Fruit fly (Drosophila melanogaster) whole organism, embryonic: Measurements from ENCODE around the gene CG6931.
A peak's percentile ranks its signal among the peaks of the same experiment; 100 is the strongest.

Experiments used
- Ada2b ChIP-seq: fragments of 200-800 bp; sonication (Bioruptor generic); IDR thresholded peaks from 2 replicates; pipeline ENCODE4 v1.3.6; 2022; ENCODE audit warnings: missing biosample characterization, missing genetic modification characterization
- CG10147 ChIP-seq: fragments of 200-800 bp; sonication (Bioruptor generic); optimal IDR thresholded peaks from 2 replicates; lab custom pipeline; 2019; ENCODE audit warnings: missing biosample characterization, mild to moderate bottlenecking, missing genetic modification characterization, moderate library complexity
- CG11247 ChIP-seq: fragments of 200-800 bp; sonication (Bioruptor generic); IDR thresholded peaks from 2 replicates; pipeline ENCODE4 v1.3.6; 2022; ENCODE audit warnings: missing biosample characterization, missing genetic modification characterization
- CG11695 ChIP-seq: fragments of 200-800 bp; sonication (Bioruptor generic); IDR thresholded peaks from 3 replicates; pipeline ENCODE4 v1.3.6; 2022; ENCODE audit warnings: missing biosample characterization, missing genetic modification characterization
- CG11723 ChIP-seq: fragments of 200-800 bp; sonication (Bioruptor generic); optimal IDR thresholded peaks from 2 replicates; lab custom pipeline; 2017; ENCODE audit warnings: missing biosample characterization, mild to moderate bottlenecking, missing genetic modification characterization
- CG12236 ChIP-seq: fragments of 200-800 bp; sonication (Bioruptor generic); optimal IDR thresholded peaks from 2 replicates; lab custom pipeline; 2016; ENCODE audit warnings: missing biosample characterization, missing genetic modification characterization
- CG12744 ChIP-seq: fragments of 200-800 bp; sonication (Bioruptor generic); optimal IDR thresholded peaks from 2 replicates; lab custom pipeline; 2016; ENCODE audit warnings: missing biosample characterization, missing genetic modification characterization
- CG12769 ChIP-seq: fragments of 200-800 bp; sonication (Bioruptor generic); optimal IDR thresholded peaks from 2 replicates; lab custom pipeline; 2019; ENCODE audit warnings: missing biosample characterization, mild to moderate bottlenecking, missing genetic modification characterization, moderate library complexity
- CG13123 ChIP-seq: fragments of 200-800 bp; sonication (Bioruptor generic); optimal IDR thresholded peaks from 2 replicates; lab custom pipeline; 2016; ENCODE audit warnings: missing biosample characterization, missing genetic modification characterization
- CG14667 ChIP-seq: fragments of 200-800 bp; sonication (Bioruptor generic); IDR thresholded peaks from 2 replicates; pipeline ENCODE4 v1.3.6; 2022; ENCODE audit warnings: missing biosample characterization, missing genetic modification characterization
- CG15011 ChIP-seq: fragments of 200-800 bp; sonication (Bioruptor generic); optimal IDR thresholded peaks from 3 replicates; lab custom pipeline; 2018; ENCODE audit warnings: missing biosample characterization, mild to moderate bottlenecking, missing genetic modification characterization
- CG17186 ChIP-seq: fragments of 200-800 bp; sonication (Bioruptor generic); optimal IDR thresholded peaks from 3 replicates; lab custom pipeline; 2017; ENCODE audit warnings: missing biosample characterization, missing genetic modification reagents, missing genetic modification characterization
- CG18764 ChIP-seq: fragments of 200-800 bp; sonication (Bioruptor generic); optimal IDR thresholded peaks from 3 replicates; lab custom pipeline; 2016; ENCODE audit warnings: missing biosample characterization, missing genetic modification characterization
- CG33213 ChIP-seq: fragments of 200-800 bp; sonication (Bioruptor generic); optimal IDR thresholded peaks from 3 replicates; lab custom pipeline; 2016; ENCODE audit warnings: missing biosample characterization, missing genetic modification characterization
- CG34376 ChIP-seq: fragments of 200-800 bp; sonication (Bioruptor generic); optimal IDR thresholded peaks from 2 replicates; lab custom pipeline; 2018; ENCODE audit warnings: missing biosample characterization, mild to moderate bottlenecking, missing genetic modification characterization
- CG34422 ChIP-seq: fragments of 200-800 bp; sonication (Bioruptor generic); IDR thresholded peaks from 3 replicates; pipeline ENCODE4 v1.3.6; 2022; ENCODE audit warnings: missing biosample characterization, missing genetic modification characterization
- CG4424 ChIP-seq: fragments of 200-800 bp; sonication (Bioruptor generic); optimal IDR thresholded peaks from 3 replicates; lab custom pipeline; 2016; ENCODE audit warnings: missing biosample characterization, missing genetic modification characterization
- CG8944 ChIP-seq: fragments of 200-800 bp; sonication (Bioruptor generic); optimal IDR thresholded peaks from 3 replicates; lab custom pipeline; 2016; ENCODE audit warnings: missing biosample characterization, missing genetic modification characterization
- CG9817 ChIP-seq: fragments of 200-800 bp; sonication (Bioruptor generic); optimal IDR thresholded peaks from 2 replicates; lab custom pipeline; 2018; ENCODE audit warnings: missing biosample characterization, mild to moderate bottlenecking, missing genetic modification characterization, moderate library complexity
- CTCF ChIP-seq: fragments of 200-800 bp; sonication (Bioruptor generic); optimal IDR thresholded peaks from 2 replicates; lab custom pipeline; 2017; ENCODE audit warnings: missing biosample characterization, mild to moderate bottlenecking, missing genetic modification characterization, moderate library complexity
- Chrac-16 ChIP-seq: fragments of 200-800 bp; sonication (Bioruptor generic); optimal IDR thresholded peaks from 3 replicates; lab custom pipeline; 2016; ENCODE audit warnings: missing biosample characterization, missing genetic modification characterization
- Dref ChIP-seq: fragments of 200-800 bp; sonication (Bioruptor generic); IDR thresholded peaks from 2 replicates; pipeline ENCODE4 v1.3.6; 2022; ENCODE audit warnings: missing biosample characterization, missing genetic modification characterization
- ERR ChIP-seq: fragments of 200-800 bp; sonication (Bioruptor generic); optimal IDR thresholded peaks from 2 replicates; lab custom pipeline; 2016; ENCODE audit warnings: missing biosample characterization, missing genetic modification characterization
- Elba2 ChIP-seq: fragments of 200-800 bp; sonication (Bioruptor generic); optimal IDR thresholded peaks from 3 replicates; lab custom pipeline; 2016; ENCODE audit warnings: missing biosample characterization, missing genetic modification characterization
- Gug ChIP-seq: fragments of 200-800 bp; sonication (Bioruptor generic); IDR thresholded peaks from 4 replicates; pipeline ENCODE4 v1.3.6; 2022; ENCODE audit warnings: missing biosample characterization, missing genetic modification characterization
- HmgZ ChIP-seq: fragments of 200-800 bp; sonication (Bioruptor generic); optimal IDR thresholded peaks from 2 replicates; lab custom pipeline; 2018; ENCODE audit warnings: missing biosample characterization, mild to moderate bottlenecking, missing genetic modification characterization
- Hmx ChIP-seq: fragments of 200-800 bp; sonication (Bioruptor generic); optimal IDR thresholded peaks from 2 replicates; lab custom pipeline; 2016; ENCODE audit warnings: missing biosample characterization, missing genetic modification characterization
- Jarid2 ChIP-seq: fragments of 200-800 bp; sonication (Bioruptor generic); optimal IDR thresholded peaks from 3 replicates; lab custom pipeline; 2017; ENCODE audit warnings: mild to moderate bottlenecking, missing biosample characterization, missing genetic modification reagents, missing genetic modification characterization
- Lim3 ChIP-seq: fragments of 200-800 bp; sonication (Bioruptor generic); IDR thresholded peaks from 2 replicates; pipeline ENCODE4 v1.3.6; 2022; ENCODE audit warnings: missing biosample characterization, missing genetic modification characterization
- MTF-1 ChIP-seq: fragments of 200-800 bp; sonication (Bioruptor generic); optimal IDR thresholded peaks from 2 replicates; lab custom pipeline; 2018; ENCODE audit warnings: missing biosample characterization, mild to moderate bottlenecking, missing genetic modification characterization, borderline replicate concordance
- Oaz ChIP-seq: fragments of 200-800 bp; sonication (Bioruptor generic); IDR thresholded peaks from 2 replicates; pipeline ENCODE4 v1.3.6; 2022; ENCODE audit warnings: missing biosample characterization, missing genetic modification characterization
- Poxn ChIP-seq: fragments of 200-800 bp; sonication (Bioruptor generic); IDR thresholded peaks from 2 replicates; pipeline ENCODE4 v1.3.6; 2022; ENCODE audit warnings: missing biosample characterization, missing genetic modification characterization
- Rx ChIP-seq: fragments of 200-800 bp; sonication (Bioruptor generic); IDR thresholded peaks from 2 replicates; pipeline ENCODE4 v1.3.6; 2022; ENCODE audit warnings: missing biosample characterization, missing genetic modification characterization
- Scr ChIP-seq: fragments of 200-800 bp; sonication (Bioruptor generic); IDR thresholded peaks from 2 replicates; pipeline ENCODE4 v1.3.6; 2022; ENCODE audit warnings: missing biosample characterization, missing genetic modification characterization; ENCODE audit not compliant: partially characterized antibody
- Six4 ChIP-seq: fragments of 200-800 bp; sonication (Bioruptor generic); optimal IDR thresholded peaks from 2 replicates; lab custom pipeline; 2016; ENCODE audit warnings: missing biosample characterization, missing genetic modification characterization
- Tbp ChIP-seq: fragments of >200 bp; optimal IDR thresholded peaks from 2 replicates; lab custom pipeline; 2018; ENCODE audit warnings: missing biosample characterization, missing genetic modification characterization
- bowl ChIP-seq: fragments of 200-800 bp; sonication (Bioruptor generic); IDR thresholded peaks from 2 replicates; pipeline ENCODE4 v1.3.6; 2022; ENCODE audit warnings: missing biosample characterization, missing genetic modification characterization
- cato ChIP-seq: fragments of 200-800 bp; sonication (Bioruptor generic); optimal IDR thresholded peaks from 2 replicates; lab custom pipeline; 2016; ENCODE audit warnings: missing biosample characterization, missing genetic modification characterization, borderline replicate concordance
- chm ChIP-seq: fragments of 200-800 bp; sonication (Bioruptor generic); IDR thresholded peaks from 2 replicates; pipeline ENCODE4 v1.3.6; 2022; ENCODE audit warnings: missing biosample characterization, missing genetic modification characterization
- dmrt11E ChIP-seq: fragments of 200-800 bp; sonication (Bioruptor generic); optimal IDR thresholded peaks from 3 replicates; lab custom pipeline; 2018; ENCODE audit warnings: missing biosample characterization, mild to moderate bottlenecking, missing genetic modification characterization, moderate library complexity
- hkb ChIP-seq, 2 experiments: fragments of 200-800 bp in 1 of 2; fragments of >200 bp in 1 of 2; sonication (Bioruptor generic) in 1 of 2; IDR thresholded peaks in 1 of 2; optimal IDR thresholded peaks in 1 of 2; 2 replicates each; pipeline versions ENCODE4 v1.3.6 to Lab custom; 2017 to 2022; ENCODE audit warnings: missing biosample characterization in 1 of 2, missing genetic modification characterization in 1 of 2
- insv ChIP-seq, 2 experiments: fragments of 200-800 bp; sonication (Bioruptor generic); optimal IDR thresholded peaks; 3 replicates each; lab custom pipeline; 2016 to 2018; ENCODE audit warnings: missing biosample characterization in 2 of 2, missing genetic modification characterization in 2 of 2
- knrl ChIP-seq: fragments of 200-800 bp; sonication (Bioruptor generic); IDR thresholded peaks from 3 replicates; pipeline ENCODE4 v1.3.6; 2022; ENCODE audit warnings: missing biosample characterization, missing genetic modification characterization; ENCODE audit not compliant: partially characterized antibody
- mirr ChIP-seq: fragments of 200-800 bp; sonication (Bioruptor generic); optimal IDR thresholded peaks from 3 replicates; lab custom pipeline; 2018; ENCODE audit warnings: missing biosample characterization, mild to moderate bottlenecking, missing genetic modification characterization
- pfk ChIP-seq: fragments of 200-800 bp; sonication (Bioruptor generic); optimal IDR thresholded peaks from 2 replicates; lab custom pipeline; 2018; ENCODE audit warnings: missing biosample characterization, mild to moderate bottlenecking, missing genetic modification characterization, moderate library complexity
- so ChIP-seq: fragments of 200-800 bp; sonication (Bioruptor generic); IDR thresholded peaks from 3 replicates; pipeline ENCODE4 v1.3.6; 2022; ENCODE audit warnings: missing biosample characterization, missing genetic modification characterization
- trem ChIP-seq: fragments of 200-800 bp; optimal IDR thresholded peaks from 3 replicates; lab custom pipeline; 2019; ENCODE audit warnings: missing biosample characterization, mild to moderate bottlenecking, missing genetic modification characterization, moderate library complexity
- zf30C ChIP-seq: fragments of 200-800 bp; sonication (Bioruptor generic); optimal IDR thresholded peaks from 3 replicates; lab custom pipeline; 2018; ENCODE audit warnings: missing biosample characterization, mild to moderate bottlenecking, missing genetic modification characterization
- zfh1 ChIP-seq: fragments of 200-800 bp; sonication (Bioruptor generic); IDR thresholded peaks from 3 replicates; pipeline ENCODE4 v1.3.6; 2022; ENCODE audit warnings: missing biosample characterization, missing genetic modification characterization

The CG6931 gene

DNA sequence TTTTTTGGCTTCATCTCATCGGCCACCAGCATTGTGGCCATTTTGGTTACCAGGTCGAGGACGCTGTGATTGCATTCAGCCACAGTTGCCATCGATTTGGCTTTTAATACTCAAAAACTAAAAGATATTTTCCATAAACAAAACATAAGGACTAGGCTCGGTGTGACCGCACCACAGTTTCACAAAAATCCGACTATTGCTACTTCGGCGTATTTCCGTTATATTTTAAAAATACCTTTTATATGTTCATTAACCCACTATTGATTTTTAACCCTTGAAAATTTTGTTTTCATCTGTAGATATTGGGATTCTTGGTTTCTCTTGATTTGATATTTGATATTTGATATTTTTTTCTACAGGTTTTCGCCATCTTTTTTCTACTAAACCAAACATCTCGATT lies 7.4 kb downstream of the CG6931 start, which contains the start of gene Grip163 (continued):
- TF ChIP-seq CG14667 (GFP tag; lab: Robert Waterston, UW) (no peak), Jarid2 (no peak), dmrt11E (tag; lab: Kevin White, UChicago) (no peak), insv (GFP tag; optimal IDR thresholded peaks at IDR 0.05; lab: Kevin White, UChicago) (peak in 1 of 2 experiments; percentile 77), CG34422 (GFP tag; lab: Robert Waterston, UW) (no peak), CG11723 (GFP tag; lab: Kevin White, UChicago) (no peak), CG8944 (no peak), HmgZ (no peak), CTCF (no peak), CG34376 (GFP tag; lab: Kevin White, UChicago) (no peak), CG12769 (no peak), Six4 (GFP tag; lab: Kevin White, UChicago) (no peak), Scr (GFP tag; lab: Robert Waterston, UW) (peak; percentile 15; the same call in 1 of the 2 replicates), Elba2 (peak; percentile 20)

DNA sequence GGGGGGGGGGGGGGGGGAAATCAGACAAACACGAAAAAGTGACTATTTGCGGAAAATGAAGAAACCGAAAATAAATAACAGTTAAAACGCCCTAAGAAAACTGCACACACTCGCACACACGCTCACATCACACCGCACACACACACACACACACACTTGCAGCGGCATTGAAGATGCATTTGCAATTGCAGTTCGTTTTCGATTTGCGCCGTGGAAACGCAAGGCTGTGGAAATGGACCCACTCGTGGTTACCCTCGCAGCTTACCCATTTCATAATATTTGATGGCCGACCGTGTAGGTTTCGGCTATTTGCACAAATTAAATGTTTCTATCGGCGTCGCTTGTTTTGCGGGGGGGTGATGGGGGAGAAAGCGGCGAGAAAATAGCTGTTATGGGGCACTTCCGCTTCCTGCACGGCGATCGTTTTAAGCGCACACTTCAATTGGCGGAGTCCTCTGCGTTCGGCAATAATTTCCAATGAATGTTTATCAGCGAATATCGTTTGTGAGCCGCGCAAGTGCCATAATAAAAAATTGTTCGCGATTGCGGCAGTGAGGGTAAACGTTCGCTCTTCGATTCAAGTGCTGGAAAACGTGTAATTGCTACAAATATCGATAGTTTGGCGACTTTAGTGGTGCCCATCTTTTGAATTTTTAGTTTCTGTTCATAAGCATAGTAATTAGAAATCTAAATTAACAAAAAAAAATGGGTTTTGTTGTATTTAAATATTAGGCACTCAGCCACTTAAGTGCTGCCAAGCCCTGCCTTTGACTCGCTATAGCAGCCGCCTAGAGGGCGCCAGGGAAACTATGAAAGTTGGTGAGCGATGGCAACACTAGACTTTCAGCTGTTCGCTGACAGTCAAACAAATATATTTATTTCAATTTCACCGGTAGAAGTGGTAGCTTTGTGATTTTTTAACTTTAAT lies 12.0 kb downstream of the CG6931 start, which contains the start of the genes Pop2 and CG6928:
Pop2 (minus strand) TSS at position 595 of the 928 bp plus-strand sequence.
CG6928 (plus strand) TSS at position 835 of the 928 bp plus-strand sequence.
- TF ChIP-seq Chrac-16 (GFP tag; lab: Kevin White, UChicago) (peak; percentile 84), Gug (GFP tag; lab: Robert Waterston, UW) (peak; percentile 75), Lim3 (GFP tag; lab: Robert Waterston, UW) (0 out of 2 replicates have a peak, but pooled peaks have one; percentile 15), Ada2b (GFP tag; lab: Robert Waterston, UW) (no peak), hkb (optimal IDR thresholded peaks at IDR 0.05; lab: Kevin White, UChicago) (peak; percentile 95), hkb (GFP tag; IDR thresholded peaks at IDR 0.05; lab: Robert Waterston, UW) (peak; percentile 59; the same call in 1 of the 2 replicates), Rx (peak; percentile 36; the same call in 1 of the 2 replicates), CG10147 (GFP tag; lab: Kevin White, UChicago) (no peak), Dref (GFP tag; lab: Robert Waterston, UW) (peak; percentile 69), trem (tag; lab: Kevin White, UChicago) (peak; percentile 86), CG12236 (peak; percentile 37), CG11695 (GFP tag; lab: Robert Waterston, UW) (0 out of 3 replicates have a peak, but pooled peaks have one; percentile 42), CG13123 (GFP tag; lab: Kevin White, UChicago) (peak; percentile 63), bowl (GFP tag; lab: Robert Waterston, UW) (no peak), zfh1 (GFP tag; lab: Robert Waterston, UW) (peak; percentile 73; the same call in 2 of the 3 replicates), CG12744 (GFP tag; lab: Kevin White, UChicago) (peak; percentile 68), chm (GFP tag; lab: Robert Waterston, UW) (peak; percentile 29; the same call in 1 of the 2 replicates), CG11247 (peak; percentile 65; the same call in 1 of the 2 replicates), Hmx (GFP tag; lab: Kevin White, UChicago) (peak; percentile 47), CG18764 (GFP tag; lab: Kevin White, UChicago) (peak; percentile 65), CG15011 (peak; percentile 31), knrl (GFP tag; lab: Robert Waterston, UW) (peak; percentile 90), pfk (GFP tag; lab: Kevin White, UChicago) (no peak), mirr (GFP tag; lab: Kevin White, UChicago) (no peak), so (GFP tag; lab: Robert Waterston, UW) (no peak; the same call in 1 of the 3 replicates), MTF-1 (GFP tag; lab: Kevin White, UChicago) (no peak), CG33213 (GFP tag; lab: Kevin White, UChicago) (peak; percentile 85), zf30C (GFP tag; lab: Kevin White, UChicago) (no peak), cato (peak; percentile 31), CG17186 (GFP tag; lab: Kevin White, UChicago) (peak; percentile 62), Oaz (GFP tag; lab: Robert Waterston, UW) (no peak), CG4424 (GFP tag; lab: Kevin White, UChicago) (peak; percentile 65), Tbp (GFP tag; lab: Kevin White, UChicago) (no peak), Poxn (GFP tag; lab: Robert Waterston, UW) (no peak), CG9817 (tag; lab: Kevin White, UChicago) (peak; percentile 72), ERR (GFP tag; lab: Kevin White, UChicago) (peak; percentile 59)
